Worm (Caenorhabditis elegans): ENCODE measurements around the gene sir-2.1.

- TF ChIP-seq tbp1 (GFP tag; optimal IDR thresholded peaks at IDR 0.05) (no peak), Y53G8AR.9 (GFP tag; conservative IDR thresholded peaks at IDR 0.05) (no peak), bed-1 (GFP tag; IDR thresholded peaks at IDR 0.05) (no peak), rec-8 (tag; optimal IDR thresholded peaks at IDR 0.05) (no peak), F57C9.4 (tag; optimal IDR thresholded peaks at IDR 0.05) (no peak)
Observed at ce11 chrIV:10345990-10346389, 20.0 kb downstream of the sir-2.1 start.
